Fruit fly (Drosophila melanogaster) whole organism, prepupa: ENCODE results near the gene CG14456.

Experiments
- spab ChIP-seq: fragments of 200-800 bp; sonication (Bioruptor generic); optimal IDR thresholded peaks from 2 replicates; lab custom pipeline; 2017; ENCODE audit warnings: missing biosample characterization, mild to moderate bottlenecking, missing genetic modification characterization, missing genetic modification reagents

The CG14456 gene

DNA sequence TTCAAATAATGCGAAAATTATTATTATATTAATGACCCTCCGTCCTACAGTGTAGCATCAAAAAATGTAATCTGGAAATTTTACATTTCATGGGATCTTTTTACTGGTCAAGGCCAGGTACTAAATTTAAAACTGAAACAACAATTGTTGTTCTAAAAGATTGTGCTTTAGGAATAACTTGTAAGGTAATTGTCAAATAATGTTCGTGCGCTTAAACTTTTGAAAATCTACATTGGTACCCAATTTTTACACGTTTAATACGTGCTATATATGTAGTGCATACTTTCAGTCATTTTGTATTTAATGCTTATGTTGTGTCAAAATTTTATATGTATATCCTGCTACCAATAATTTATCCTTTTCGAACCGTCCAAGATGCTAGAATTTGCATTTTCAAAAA is 46.6 kb downstream of the CG14456 start:
- TF ChIP-seq spab (GFP tag; lab: Kevin White, UChicago): no peak
